Fruit fly (Drosophila melanogaster) whole organism, prepupa: ENCODE results near the gene Dr.

Experiments
- Blimp-1 ChIP-seq: fragments of 200-800 bp; sonication (Bioruptor generic); optimal IDR thresholded peaks from 3 replicates; lab custom pipeline; 2017; ENCODE audit warnings: missing biosample characterization, missing genetic modification characterization, mild to moderate bottlenecking, moderate library complexity, missing genetic modification reagents
- CG10631 ChIP-seq: fragments of 200-800 bp; sonication (Bioruptor generic); optimal IDR thresholded peaks from 2 replicates; lab custom pipeline; 2016; ENCODE audit warnings: missing biosample characterization, missing genetic modification characterization
- CG11762 ChIP-seq: fragments of 200-800 bp; sonication (Bioruptor generic); optimal IDR thresholded peaks from 3 replicates; lab custom pipeline; 2016; ENCODE audit warnings: missing biosample characterization, missing genetic modification characterization; ENCODE audit not compliant: insufficient read depth
- CG11902 ChIP-seq: fragments of 200-800 bp; sonication (Bioruptor generic); optimal IDR thresholded peaks from 3 replicates; lab custom pipeline; 2016; ENCODE audit warnings: missing biosample characterization, missing genetic modification characterization
- CG3032 ChIP-seq: fragments of 200-800 bp; optimal IDR thresholded peaks from 2 replicates; lab custom pipeline; 2019; ENCODE audit warnings: missing biosample characterization, mild to moderate bottlenecking, missing genetic modification characterization, moderate library complexity
- CG32006 ChIP-seq: fragments of 200-800 bp; sonication (Bioruptor generic); optimal IDR thresholded peaks from 3 replicates; lab custom pipeline; 2017; ENCODE audit warnings: missing biosample characterization, mild to moderate bottlenecking, missing genetic modification characterization
- CG34406 ChIP-seq: fragments of 200-800 bp; sonication (Bioruptor generic); optimal IDR thresholded peaks from 3 replicates; lab custom pipeline; 2016; ENCODE audit warnings: missing biosample characterization, missing genetic modification characterization
- CG4318 ChIP-seq: fragments of 200-800 bp; sonication (Bioruptor generic); optimal IDR thresholded peaks from 3 replicates; lab custom pipeline; 2017; ENCODE audit warnings: missing biosample characterization, mild to moderate bottlenecking, missing genetic modification characterization
- CG6163 ChIP-seq: fragments of 200-800 bp; sonication (Bioruptor generic); IDR thresholded peaks from 3 replicates; pipeline ENCODE4 v1.3.6; 2022; ENCODE audit warnings: missing biosample characterization, missing genetic modification characterization
- CG6276 ChIP-seq: fragments of 200-800 bp; sonication (Bioruptor generic); optimal IDR thresholded peaks from 2 replicates; lab custom pipeline; 2017; ENCODE audit warnings: missing biosample characterization, mild to moderate bottlenecking, missing genetic modification characterization
- CG6792 ChIP-seq: fragments of 200-800 bp; sonication (Bioruptor generic); optimal IDR thresholded peaks from 3 replicates; lab custom pipeline; 2016; ENCODE audit warnings: missing biosample characterization, missing genetic modification characterization
- CG6808 ChIP-seq: fragments of 200-800 bp; sonication (Bioruptor generic); optimal IDR thresholded peaks from 3 replicates; lab custom pipeline; 2017; ENCODE audit warnings: missing biosample characterization, missing genetic modification characterization, mild to moderate bottlenecking, moderate library complexity, missing genetic modification reagents
- CG7368 ChIP-seq: fragments of 200-800 bp; sonication (Bioruptor generic); optimal IDR thresholded peaks from 3 replicates; lab custom pipeline; 2016; ENCODE audit warnings: missing biosample characterization, missing genetic modification characterization
- CG8119 ChIP-seq: fragments of 200-800 bp; sonication (Bioruptor generic); IDR thresholded peaks from 3 replicates; pipeline ENCODE4 v1.3.6; 2022; ENCODE audit warnings: missing biosample characterization, missing genetic modification characterization
- CG8632 ChIP-seq: fragments of 200-800 bp; sonication (Bioruptor generic); optimal IDR thresholded peaks from 3 replicates; lab custom pipeline; 2016; ENCODE audit warnings: missing biosample characterization, missing genetic modification characterization
- CG9139 ChIP-seq: fragments of 200-800 bp; sonication (Bioruptor generic); optimal IDR thresholded peaks from 3 replicates; lab custom pipeline; 2017; ENCODE audit warnings: missing biosample characterization, mild to moderate bottlenecking, missing genetic modification characterization
- Eip75B ChIP-seq: fragments of 200-800 bp; sonication (Bioruptor generic); optimal IDR thresholded peaks from 3 replicates; lab custom pipeline; 2016; ENCODE audit warnings: missing biosample characterization, missing genetic modification characterization
- Eip78C ChIP-seq: fragments of 200-800 bp; sonication (Bioruptor generic); peaks from one replicate; lab custom pipeline; 2016; ENCODE audit warnings: missing biosample characterization, missing genetic modification characterization
- Eip93F ChIP-seq: fragments of 200-800 bp; sonication (Bioruptor generic); optimal IDR thresholded peaks from 2 replicates; lab custom pipeline; 2016; ENCODE audit warnings: missing biosample characterization, mild to moderate bottlenecking, missing genetic modification characterization
- Ets21C ChIP-seq: fragments of 200-800 bp; sonication (Bioruptor generic); optimal IDR thresholded peaks from 3 replicates; lab custom pipeline; 2016; ENCODE audit warnings: missing biosample characterization, missing genetic modification characterization
- Ets96B ChIP-seq: fragments of 200-800 bp; optimal IDR thresholded peaks from 2 replicates; lab custom pipeline; 2019; ENCODE audit warnings: missing biosample characterization, mild to moderate bottlenecking, missing genetic modification characterization, moderate library complexity
- Hr39 ChIP-seq: fragments of 200-800 bp; sonication (Bioruptor generic); optimal IDR thresholded peaks from 2 replicates; lab custom pipeline; 2016; ENCODE audit warnings: missing biosample characterization, missing genetic modification characterization
- Lpt ChIP-seq: fragments of 200-800 bp; sonication (Bioruptor generic); optimal IDR thresholded peaks from 3 replicates; lab custom pipeline; 2016; ENCODE audit warnings: missing biosample characterization, missing genetic modification characterization
- OdsH ChIP-seq: fragments of 200-800 bp; sonication (Bioruptor generic); optimal IDR thresholded peaks from 3 replicates; lab custom pipeline; 2016; ENCODE audit warnings: missing biosample characterization, missing genetic modification characterization
- Sox102F ChIP-seq: fragments of 200-800 bp; sonication (Bioruptor generic); optimal IDR thresholded peaks from 2 replicates; lab custom pipeline; 2016; ENCODE audit warnings: missing biosample characterization, mild to moderate bottlenecking, missing genetic modification characterization
- Sox14 ChIP-seq: fragments of 200-800 bp; sonication (Bioruptor generic); optimal IDR thresholded peaks from 3 replicates; lab custom pipeline; 2016; ENCODE audit warnings: missing biosample characterization, missing genetic modification characterization
- Sox15 ChIP-seq: fragments of 200-800 bp; sonication (Bioruptor generic); optimal IDR thresholded peaks from 3 replicates; lab custom pipeline; 2016; ENCODE audit warnings: missing biosample characterization, missing genetic modification characterization
- achi ChIP-seq: fragments of 200-800 bp; sonication (Bioruptor generic); optimal IDR thresholded peaks from 3 replicates; lab custom pipeline; 2016; ENCODE audit warnings: missing biosample characterization, missing genetic modification characterization
- acj6 ChIP-seq: fragments of 200-800 bp; sonication (Bioruptor generic); optimal IDR thresholded peaks from 3 replicates; lab custom pipeline; 2016; ENCODE audit warnings: missing biosample characterization, missing genetic modification characterization
- cyc ChIP-seq: fragments of 200-800 bp; sonication (Bioruptor generic); optimal IDR thresholded peaks from 3 replicates; lab custom pipeline; 2016; ENCODE audit warnings: missing biosample characterization, missing genetic modification characterization
- dac ChIP-seq: fragments of 200-800 bp; sonication (Bioruptor generic); optimal IDR thresholded peaks from 2 replicates; lab custom pipeline; 2017; ENCODE audit warnings: missing biosample characterization, mild to moderate bottlenecking, missing genetic modification characterization
- dsx ChIP-seq: fragments of 200-800 bp; optimal IDR thresholded peaks from 3 replicates; lab custom pipeline; 2019; ENCODE audit warnings: missing biosample characterization, mild to moderate bottlenecking, missing genetic modification characterization, moderate library complexity; ENCODE audit not compliant: poor library complexity, severe bottlenecking
- eg ChIP-seq: fragments of 200-800 bp; sonication (Bioruptor generic); IDR thresholded peaks from 3 replicates; pipeline ENCODE4 v1.3.6; 2022; ENCODE audit warnings: missing biosample characterization, missing genetic modification characterization
- esn ChIP-seq: fragments of 200-800 bp; sonication (Bioruptor generic); optimal IDR thresholded peaks from 2 replicates; lab custom pipeline; 2016; ENCODE audit warnings: missing biosample characterization, mild to moderate bottlenecking, missing genetic modification characterization, moderate library complexity
- fd59A ChIP-seq: fragments of 200-800 bp; sonication (Bioruptor generic); optimal IDR thresholded peaks from 2 replicates; lab custom pipeline; 2017; ENCODE audit warnings: missing biosample characterization, mild to moderate bottlenecking, missing genetic modification characterization, missing genetic modification reagents
- fd85E ChIP-seq: fragments of 200-800 bp; sonication (Bioruptor generic); optimal IDR thresholded peaks from 3 replicates; lab custom pipeline; 2016; ENCODE audit warnings: missing biosample characterization, missing genetic modification characterization
- fkh ChIP-seq: fragments of 200-800 bp; sonication (Bioruptor generic); optimal IDR thresholded peaks from 3 replicates; lab custom pipeline; 2017; ENCODE audit warnings: missing biosample characterization, mild to moderate bottlenecking, missing genetic modification characterization, moderate library complexity
- lz ChIP-seq: fragments of 200-800 bp; sonication (Bioruptor generic); optimal IDR thresholded peaks from 3 replicates; lab custom pipeline; 2016; ENCODE audit warnings: missing biosample characterization, missing genetic modification characterization
- net ChIP-seq: fragments of 200-800 bp; sonication (Bioruptor generic); optimal IDR thresholded peaks from 3 replicates; lab custom pipeline; 2016; ENCODE audit warnings: missing biosample characterization, missing genetic modification characterization
- pdm3 ChIP-seq: fragments of 200-800 bp; sonication (Bioruptor generic); optimal IDR thresholded peaks from 3 replicates; lab custom pipeline; 2016; ENCODE audit warnings: missing biosample characterization, missing genetic modification characterization
- salr ChIP-seq, 2 experiments: fragments of 200-800 bp; sonication (Bioruptor generic); optimal IDR thresholded peaks; 3 replicates each; lab custom pipeline; 2016 to 2018; ENCODE audit warnings: missing biosample characterization in 2 of 2, missing genetic modification characterization in 2 of 2, mild to moderate bottlenecking in 1 of 2
- spab ChIP-seq: fragments of 200-800 bp; sonication (Bioruptor generic); optimal IDR thresholded peaks from 2 replicates; lab custom pipeline; 2017; ENCODE audit warnings: missing biosample characterization, mild to moderate bottlenecking, missing genetic modification characterization, missing genetic modification reagents
- svp ChIP-seq: fragments of 200-800 bp; sonication (Bioruptor generic); peaks from one replicate; lab custom pipeline; 2016; ENCODE audit warnings: missing biosample characterization, missing genetic modification characterization
- topi ChIP-seq: fragments of 200-800 bp; sonication (Bioruptor generic); optimal IDR thresholded peaks from 3 replicates; lab custom pipeline; 2016; ENCODE audit warnings: missing biosample characterization, missing genetic modification characterization
- vri ChIP-seq: fragments of 200-800 bp; sonication (Bioruptor generic); optimal IDR thresholded peaks from 3 replicates; lab custom pipeline; 2016; ENCODE audit warnings: missing biosample characterization, mild to moderate bottlenecking, missing genetic modification characterization

Gene Dr

dm6 chr3R:29519332-29519731, 36.9 kb upstream of the Dr start (continued):
- TF ChIP-seq net (GFP tag; lab: Kevin White, UChicago) (peak; percentile 68), vri (peak; percentile 22), CG6792 (GFP tag; lab: Kevin White, UChicago) (peak; percentile 76), Eip78C (GFP tag; lab: Kevin White, UChicago) (peak; percentile 93), CG3032 (tag; lab: Kevin White, UChicago) (peak; percentile 80), acj6 (GFP tag; lab: Kevin White, UChicago) (peak; percentile 72), esn (GFP tag; lab: Kevin White, UChicago) (peak; percentile 69), Eip75B (GFP tag; lab: Kevin White, UChicago) (peak; percentile 40), Eip93F (GFP tag; lab: Kevin White, UChicago) (peak; percentile 21), topi (GFP tag; lab: Kevin White, UChicago) (peak; percentile 61), OdsH (GFP tag; lab: Kevin White, UChicago) (peak; percentile 77), CG32006 (peak; percentile 70), dsx (GFP tag; lab: Kevin White, UChicago) (peak; percentile 83), Sox15 (peak; percentile 41), lz (peak; percentile 54), Sox14 (GFP tag; lab: Kevin White, UChicago) (peak; percentile 3), CG34406 (GFP tag; lab: Kevin White, UChicago) (peak; percentile 78), Sox102F (peak; percentile 63), CG9139 (peak; percentile 70), spab (GFP tag; lab: Kevin White, UChicago) (peak; percentile 74), CG6163 (GFP tag; lab: Robert Waterston, UW) (peak; percentile 87), Blimp-1 (peak; percentile 29), CG6808 (peak; percentile 81), Ets96B (tag; lab: Kevin White, UChicago) (peak; percentile 79)
- TF ChIP-seq, all 60 proteins: peak for 56

DNA sequence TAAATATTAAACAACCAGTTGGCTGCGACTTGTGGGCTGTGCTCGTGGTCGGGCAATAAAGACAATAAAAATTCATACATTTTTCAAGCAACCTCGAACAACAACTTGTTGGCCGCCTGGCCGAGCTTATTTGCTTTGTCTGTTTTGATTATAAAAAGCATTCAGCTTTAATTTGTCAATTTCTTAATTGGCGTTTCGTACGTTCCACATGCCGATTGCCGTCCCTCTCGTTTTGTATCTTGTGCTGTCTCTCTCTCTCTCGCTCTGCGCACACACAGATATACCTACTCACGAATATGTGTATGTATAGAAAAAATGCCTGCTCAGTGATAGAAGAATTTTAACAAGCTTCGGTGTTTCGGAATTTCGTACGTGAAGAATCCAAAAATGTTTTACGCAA, 36.0 kb upstream of the Dr start:
- TF ChIP-seq vri = no peak
- TF ChIP-seq Eip78C (GFP tag; lab: Kevin White, UChicago) = peak; percentile 36

- TF ChIP-seq Lpt (GFP tag; lab: Kevin White, UChicago) (peak; percentile 7), Sox15 (no peak), CG6276 (GFP tag; lab: Kevin White, UChicago) (no peak), CG4318 (GFP tag; lab: Kevin White, UChicago) (no peak), Ets96B (tag; lab: Kevin White, UChicago) (peak; percentile 75), Hr39 (peak; percentile 22), eg (GFP tag; lab: Robert Waterston, UW) (peak; percentile 24; the same call in 1 of the 3 replicates), fd59A (GFP tag; lab: Kevin White, UChicago) (peak; percentile 55), CG11902 (GFP tag; lab: Kevin White, UChicago) (peak; percentile 39), dsx (GFP tag; lab: Kevin White, UChicago) (peak; percentile 65), CG8632 (GFP tag; lab: Kevin White, UChicago) (peak; percentile 26), topi (GFP tag; lab: Kevin White, UChicago) (peak; percentile 47), esn (GFP tag; lab: Kevin White, UChicago) (peak; percentile 47), spab (GFP tag; lab: Kevin White, UChicago) (peak; percentile 67), fkh (no peak), CG8119 (GFP tag; lab: Robert Waterston, UW) (peak; percentile 49; the same call in 2 of the 3 replicates), fd85E (GFP tag; lab: Kevin White, UChicago) (no peak), achi (peak; percentile 64), pdm3 (GFP tag; lab: Kevin White, UChicago) (peak; percentile 35), lz (peak; percentile 29), CG6808 (peak; percentile 73), CG34406 (GFP tag; lab: Kevin White, UChicago) (peak; percentile 26), dac (GFP tag; lab: Kevin White, UChicago) (no peak), acj6 (GFP tag; lab: Kevin White, UChicago) (peak; percentile 41), cyc (GFP tag; lab: Kevin White, UChicago) (peak; percentile 46), vri (peak; percentile 9), salr (GFP tag; optimal IDR thresholded peaks at IDR 0.05; lab: Kevin White, UChicago) (peak; percentile 5 to 27), svp (GFP tag; lab: Kevin White, UChicago) (peak; percentile 78), Ets21C (GFP tag; lab: Kevin White, UChicago) (peak; percentile 35), net (GFP tag; lab: Kevin White, UChicago) (peak; percentile 8), OdsH (GFP tag; lab: Kevin White, UChicago) (peak; percentile 45), CG7368 (GFP tag; lab: Kevin White, UChicago) (peak; percentile 36), CG11762 (no peak), Eip93F (GFP tag; lab: Kevin White, UChicago) (no peak), CG10631 (GFP tag; lab: Kevin White, UChicago) (peak; percentile 57), CG6163 (GFP tag; lab: Robert Waterston, UW) (peak; percentile 68; the same call in 2 of the 3 replicates)
Observed at dm6 chr3R:29522164-29522563, 34.0 kb upstream of the Dr start.
